Fruit fly (Drosophila melanogaster): ENCODE data around the gene wrm1.

Gene wrm1

DNA sequence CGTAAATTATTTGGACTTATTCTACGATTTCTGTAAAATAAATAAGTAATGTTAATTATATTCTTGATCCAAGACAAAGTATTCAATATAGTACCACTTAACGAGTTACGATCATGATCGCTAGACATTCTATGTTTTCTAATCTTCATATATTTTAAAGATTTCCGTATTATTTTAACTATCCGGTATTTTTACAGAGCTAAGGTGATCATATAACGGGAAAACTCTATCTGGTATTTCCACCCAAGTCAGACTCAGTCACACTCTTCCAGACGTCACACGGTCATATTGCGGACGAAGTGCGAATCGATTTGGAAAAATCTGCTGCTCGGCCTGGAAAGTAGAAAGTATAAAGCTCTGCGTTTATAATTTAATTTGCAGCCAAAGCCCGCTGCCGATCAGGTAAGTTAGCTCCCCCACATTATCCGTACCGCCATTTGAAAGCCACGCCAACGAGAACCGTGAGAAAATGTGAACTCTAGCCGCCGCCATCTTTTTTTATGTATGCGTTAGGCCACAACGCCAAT is 4.3 kb upstream of the wrm1 start, which contains the start of the genes lark and eco:
lark (plus strand) TSS at position 51 of the 527 bp plus-strand sequence.
eco (minus strand) TSS at position 125 of the 527 bp plus-strand sequence.
- TF ChIP-seq tai (GFP tag; optimal IDR thresholded peaks at IDR 0.05), result no peak
- no peak for TF ChIP-seq br (GFP tag; optimal IDR thresholded peaks at IDR 0.05)
- TF ChIP-seq dmrt93B (GFP tag; optimal IDR thresholded peaks at IDR 0.05), result no peak
- TF ChIP-seq CrebA (GFP tag; optimal IDR thresholded peaks at IDR 0.05; ENCODE audit: borderline replicate concordance), result no peak
- TF ChIP-seq fru (GFP tag; optimal IDR thresholded peaks at IDR 0.05), result no peak
- no peak for TF ChIP-seq Rel (GFP tag; optimal IDR thresholded peaks at IDR 0.05)
- peak; percentile 20 for TF ChIP-seq Rel (tag; optimal IDR thresholded peaks at IDR 0.05)
- no peak for TF ChIP-seq usp (GFP tag; optimal IDR thresholded peaks at IDR 0.05)
- no peak for TF ChIP-seq Abd-B (GFP tag; optimal IDR thresholded peaks at IDR 0.05)
- TF ChIP-seq Hr83 (GFP tag; optimal IDR thresholded peaks at IDR 0.05; ENCODE audit: poor library complexity, severe bottlenecking), result peak; percentile 12
- TF ChIP-seq woc (GFP tag; optimal IDR thresholded peaks at IDR 0.05), result no peak
- no peak for TF ChIP-seq sv (GFP tag; optimal IDR thresholded peaks at IDR 0.05)
- TF ChIP-seq pan (optimal IDR thresholded peaks at IDR 0.05), result no peak
- no peak for TF ChIP-seq OdsH (GFP tag; optimal IDR thresholded peaks at IDR 0.05)
- TF ChIP-seq GATAd (GFP tag; optimal IDR thresholded peaks at IDR 0.05), result no peak
- TF ChIP-seq lola (GFP tag; optimal IDR thresholded peaks at IDR 0.05), result no peak
- no peak for TF ChIP-seq h (GFP tag; optimal IDR thresholded peaks at IDR 0.05)
- peak; percentile 26 for TF ChIP-seq Sp1 (GFP tag; optimal IDR thresholded peaks at IDR 0.05)
- no peak for TF ChIP-seq HLH106 (tag; optimal IDR thresholded peaks at IDR 0.05)

DNA sequence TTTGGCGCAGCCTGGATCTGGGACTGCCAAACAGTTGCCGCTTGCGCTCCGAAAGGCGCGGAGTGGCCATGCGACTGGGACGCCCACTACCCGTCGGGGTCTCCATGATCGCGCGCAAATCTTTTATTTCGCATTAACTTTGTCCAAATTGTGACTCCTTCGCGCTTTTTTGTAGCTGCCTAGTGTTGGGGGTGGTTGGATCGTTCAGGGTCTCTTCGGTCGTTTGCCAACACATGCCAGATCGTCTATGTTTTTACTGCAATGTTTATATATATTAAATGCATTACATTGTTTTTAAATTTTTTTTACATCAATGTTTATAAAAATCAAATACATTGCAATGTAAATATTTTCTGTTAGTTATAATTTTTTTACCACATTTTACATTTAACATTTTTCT is 3.8 kb upstream of the wrm1 start:
- TF ChIP-seq OdsH (GFP tag; optimal IDR thresholded peaks at IDR 0.05) (peak; percentile 12), rgr (GFP tag; optimal IDR thresholded peaks at IDR 0.05) (peak; percentile 63), GATAd (GFP tag; optimal IDR thresholded peaks at IDR 0.05) (no peak), pan (optimal IDR thresholded peaks at IDR 0.05) (no peak), Dfd (GFP tag; optimal IDR thresholded peaks at IDR 0.05) (no peak), HLH106 (tag; optimal IDR thresholded peaks at IDR 0.05) (peak; percentile 6), fru (GFP tag; optimal IDR thresholded peaks at IDR 0.05) (no peak), woc (GFP tag; optimal IDR thresholded peaks at IDR 0.05) (no peak), dmrt93B (GFP tag; optimal IDR thresholded peaks at IDR 0.05) (no peak), CG32264 (GFP tag; optimal IDR thresholded peaks at IDR 0.05) (no peak), CG9705 (GFP tag; optimal IDR thresholded peaks at IDR 0.05) (peak; percentile 7), Hr78 (GFP tag; optimal IDR thresholded peaks at IDR 0.05) (no peak)

DNA sequence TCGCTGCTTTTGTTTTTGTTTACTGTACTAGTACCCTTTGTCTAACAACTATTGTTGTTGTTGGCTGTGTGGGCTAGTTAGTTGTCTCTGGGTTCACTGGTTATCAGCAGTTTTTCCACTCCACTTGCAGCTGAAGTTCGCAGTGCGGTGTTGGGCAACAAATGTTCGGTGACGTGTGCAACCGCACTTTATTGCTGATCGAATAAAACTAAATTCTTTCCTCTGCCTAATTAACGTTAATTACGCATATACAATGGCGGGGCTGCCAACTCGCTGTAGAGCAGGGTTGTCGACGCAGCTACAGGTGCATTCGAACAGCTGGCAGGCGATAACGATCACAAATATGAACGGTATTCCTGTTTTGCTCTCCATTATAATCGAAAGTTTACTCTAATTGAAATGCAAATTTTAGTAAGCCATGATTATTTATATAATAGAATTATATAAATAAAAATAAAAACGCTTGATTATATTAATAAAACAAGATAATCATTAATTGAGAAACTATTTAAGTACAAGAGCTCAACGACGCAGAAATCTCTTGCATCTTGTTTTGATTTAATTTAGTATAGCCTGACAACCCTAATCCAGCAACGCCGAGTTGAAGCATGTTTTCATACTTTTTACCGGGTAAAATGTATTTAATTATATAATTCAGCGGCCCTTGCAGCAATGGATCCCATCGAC is 6.3 kb downstream of the wrm1 start, which contains the start of the genes mrva, CG42307 and mus312:
mrva (minus strand) TSS at position 276 of the 687 bp plus-strand sequence.
CG42307 (plus strand) TSS at position 566 of the 687 bp plus-strand sequence.
mus312 (plus strand) TSS at position 566 of the 687 bp plus-strand sequence.
- TF ChIP-seq psq (GFP tag; optimal IDR thresholded peaks at IDR 0.05) (peak; percentile 75), woc (GFP tag; optimal IDR thresholded peaks at IDR 0.05) (no peak), foxo (GFP tag; optimal IDR thresholded peaks at IDR 0.05) (peak in 1 of 2 experiments; percentile 87), Hr83 (GFP tag; optimal IDR thresholded peaks at IDR 0.05; ENCODE audit: poor library complexity, severe bottlenecking) (no peak), Abd-B (GFP tag; optimal IDR thresholded peaks at IDR 0.05) (no peak), HLH106 (tag; optimal IDR thresholded peaks at IDR 0.05) (peak; percentile 94), br (GFP tag; optimal IDR thresholded peaks at IDR 0.05) (no peak), Vsx2 (GFP tag; optimal IDR thresholded peaks at IDR 0.05; ENCODE audit: partially characterized antibody) (peak; percentile 83), CG9705 (GFP tag; optimal IDR thresholded peaks at IDR 0.05) (peak; percentile 81), sv (GFP tag; optimal IDR thresholded peaks at IDR 0.05) (peak; percentile 78), jim (GFP tag; optimal IDR thresholded peaks at IDR 0.05) (no peak), brk (GFP tag; optimal IDR thresholded peaks at IDR 0.05) (no peak), rgr (GFP tag; optimal IDR thresholded peaks at IDR 0.05) (peak; percentile 83), Rel (GFP tag; optimal IDR thresholded peaks at IDR 0.05) (no peak), Rel (tag; optimal IDR thresholded peaks at IDR 0.05) (peak; percentile 77), ey (GFP tag; optimal IDR thresholded peaks at IDR 0.05) (peak; percentile 47), usp (GFP tag; optimal IDR thresholded peaks at IDR 0.05) (no peak), sage (GFP tag; optimal IDR thresholded peaks at IDR 0.05) (no peak), OdsH (GFP tag; optimal IDR thresholded peaks at IDR 0.05) (peak; percentile 73), Jra (GFP tag; optimal IDR thresholded peaks at IDR 0.05) (no peak), Sp1 (GFP tag; optimal IDR thresholded peaks at IDR 0.05) (peak; percentile 90)

DNA sequence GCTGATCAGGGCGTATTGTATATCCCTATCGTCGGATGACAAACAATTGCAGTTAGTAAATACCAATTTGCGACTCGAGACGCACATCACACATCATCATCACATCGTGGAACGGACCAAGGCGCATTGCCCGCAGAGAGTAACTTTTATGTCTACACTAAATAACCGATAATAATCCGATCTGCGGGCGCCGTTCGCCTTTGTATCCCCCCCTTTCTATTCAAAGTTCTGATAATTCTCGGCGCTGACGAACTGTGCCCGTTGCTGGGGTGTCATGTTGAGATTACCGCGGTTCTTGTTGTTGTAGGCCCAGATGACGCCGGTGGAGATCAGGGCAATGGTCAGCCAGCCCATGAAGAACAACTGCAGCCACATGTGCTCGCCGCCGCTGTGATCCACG is 8.3 kb downstream of the wrm1 start:
- TF ChIP-seq psq (GFP tag; optimal IDR thresholded peaks at IDR 0.05) (no peak), sage (GFP tag; optimal IDR thresholded peaks at IDR 0.05) (no peak), Rel (GFP tag; optimal IDR thresholded peaks at IDR 0.05) (no peak), Rel (tag; optimal IDR thresholded peaks at IDR 0.05) (no peak), Vsx2 (GFP tag; optimal IDR thresholded peaks at IDR 0.05; ENCODE audit: partially characterized antibody) (no peak), dsf (GFP tag; optimal IDR thresholded peaks at IDR 0.05; ENCODE audit: borderline replicate concordance) (no peak), jim (GFP tag; optimal IDR thresholded peaks at IDR 0.05) (no peak), sv (GFP tag; optimal IDR thresholded peaks at IDR 0.05) (no peak), pan (optimal IDR thresholded peaks at IDR 0.05) (no peak), dl (GFP tag; optimal IDR thresholded peaks at IDR 0.05; ENCODE audit: insufficient read depth in 1 of 2, partially characterized antibody in 2 of 2) (no peak), rgr (GFP tag; optimal IDR thresholded peaks at IDR 0.05) (no peak), N (GFP tag; optimal IDR thresholded peaks at IDR 0.05) (no peak)

Data from whole organism, wandering third instar larva.